Worm (Caenorhabditis elegans) whole organism, L2 larva: ENCODE measurements around the gene Y94H6A.10.

ENCODE experiments used
- mdl-1 ChIP-seq, 2 experiments: fragments of 150-350 bp in 1 of 2; sonication (generic microtip) in 1 of 2; optimal IDR thresholded peaks; 2 replicates each; lab custom pipeline; 2017; ENCODE audit warnings: missing biosample characterization in 2 of 2, missing genetic modification characterization in 2 of 2
- snpc-4 ChIP-seq: fragments of 150-350 bp; optimal IDR thresholded peaks from 2 replicates; lab custom pipeline; 2014; ENCODE audit warnings: missing biosample characterization, missing genetic modification characterization
- ztf-11 ChIP-seq: sonication (generic microtip); optimal IDR thresholded peaks from 2 replicates; lab custom pipeline; 2017; ENCODE audit warnings: missing biosample characterization, missing genetic modification characterization

DNA sequence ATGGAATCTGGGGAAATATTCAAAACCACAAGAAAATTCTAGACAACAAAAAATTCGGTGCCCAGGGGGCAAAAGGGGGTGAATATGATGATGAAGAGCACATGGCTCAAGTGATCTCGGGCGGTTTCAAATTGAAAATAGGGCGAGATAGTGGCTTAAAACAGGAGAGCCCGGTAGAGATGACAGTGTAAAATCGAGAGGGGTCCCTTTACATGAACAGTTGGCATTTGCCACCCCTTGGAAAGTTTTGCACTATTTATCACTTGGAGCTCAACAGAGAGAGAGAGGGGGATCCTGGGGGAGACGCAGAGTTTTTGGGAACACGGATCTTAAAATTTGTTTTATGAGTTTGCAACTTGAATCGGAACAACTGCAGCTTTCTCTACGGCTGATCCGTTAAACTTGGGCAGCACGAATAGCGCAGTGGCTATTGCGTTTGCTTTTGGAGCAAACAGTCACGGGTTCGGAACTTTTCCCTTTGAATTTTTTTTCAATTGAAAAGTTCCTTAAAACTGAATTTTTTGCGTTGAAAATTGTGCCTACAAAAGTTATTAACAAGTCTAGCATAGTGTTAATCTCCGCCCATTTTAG lies 45.0 kb downstream of the Y94H6A.10 start:
- TF ChIP-seq snpc-4 (no peak), ztf-11 (no peak), mdl-1 (tag; optimal IDR thresholded peaks at IDR 0.05; lab: Kevin White, UChicago) (no peak)
